Fruit fly (Drosophila melanogaster) whole organism, embryonic: Measurements from ENCODE around the gene CG15638.

Source experiments
- CG10654 ChIP-seq: fragments of 200-800 bp; sonication (Bioruptor generic); optimal IDR thresholded peaks from 2 replicates; lab custom pipeline; 2016; ENCODE audit warnings: missing biosample characterization, missing genetic modification characterization
- CG11723 ChIP-seq: fragments of 200-800 bp; sonication (Bioruptor generic); optimal IDR thresholded peaks from 2 replicates; lab custom pipeline; 2017; ENCODE audit warnings: missing biosample characterization, mild to moderate bottlenecking, missing genetic modification characterization
- CG14014 ChIP-seq: fragments of 200-800 bp; sonication (Bioruptor generic); IDR thresholded peaks from 2 replicates; pipeline ENCODE4 v1.3.6; 2022; ENCODE audit warnings: missing biosample characterization, missing genetic modification characterization
- CG30020 ChIP-seq: fragments of 200-800 bp; optimal IDR thresholded peaks from 2 replicates; lab custom pipeline; 2019; ENCODE audit warnings: missing biosample characterization, mild to moderate bottlenecking, missing genetic modification characterization, moderate library complexity
- CG4617 ChIP-seq: fragments of 200-800 bp; sonication (Bioruptor generic); optimal IDR thresholded peaks from 3 replicates; lab custom pipeline; 2016; ENCODE audit warnings: missing biosample characterization, missing genetic modification characterization, borderline replicate concordance
- CG8281 ChIP-seq: fragments of 200-800 bp; sonication (Bioruptor generic); optimal IDR thresholded peaks from 2 replicates; lab custom pipeline; 2018; ENCODE audit warnings: missing biosample characterization, mild to moderate bottlenecking, missing genetic modification characterization, moderate library complexity
- Dp ChIP-seq: fragments of 200-800 bp; sonication (Bioruptor generic); optimal IDR thresholded peaks from 2 replicates; lab custom pipeline; 2018; ENCODE audit warnings: missing biosample characterization, mild to moderate bottlenecking, missing genetic modification characterization, moderate library complexity
- Sox102F ChIP-seq: fragments of 200-800 bp; sonication (Bioruptor generic); optimal IDR thresholded peaks from 2 replicates; lab custom pipeline; 2018; ENCODE audit warnings: missing biosample characterization, mild to moderate bottlenecking, missing genetic modification characterization, moderate library complexity
- dpn ChIP-seq, 2 experiments: fragments of 200-800 bp; sonication (Bioruptor generic); optimal IDR thresholded peaks; 3 replicates each; lab custom pipeline; 2016; ENCODE audit warnings: missing biosample characterization in 2 of 2, missing genetic modification characterization in 2 of 2
- salm ChIP-seq: fragments of 200-800 bp; sonication (Bioruptor generic); optimal IDR thresholded peaks from 2 replicates; lab custom pipeline; 2018; ENCODE audit warnings: missing biosample characterization, mild to moderate bottlenecking, missing genetic modification characterization

DNA sequence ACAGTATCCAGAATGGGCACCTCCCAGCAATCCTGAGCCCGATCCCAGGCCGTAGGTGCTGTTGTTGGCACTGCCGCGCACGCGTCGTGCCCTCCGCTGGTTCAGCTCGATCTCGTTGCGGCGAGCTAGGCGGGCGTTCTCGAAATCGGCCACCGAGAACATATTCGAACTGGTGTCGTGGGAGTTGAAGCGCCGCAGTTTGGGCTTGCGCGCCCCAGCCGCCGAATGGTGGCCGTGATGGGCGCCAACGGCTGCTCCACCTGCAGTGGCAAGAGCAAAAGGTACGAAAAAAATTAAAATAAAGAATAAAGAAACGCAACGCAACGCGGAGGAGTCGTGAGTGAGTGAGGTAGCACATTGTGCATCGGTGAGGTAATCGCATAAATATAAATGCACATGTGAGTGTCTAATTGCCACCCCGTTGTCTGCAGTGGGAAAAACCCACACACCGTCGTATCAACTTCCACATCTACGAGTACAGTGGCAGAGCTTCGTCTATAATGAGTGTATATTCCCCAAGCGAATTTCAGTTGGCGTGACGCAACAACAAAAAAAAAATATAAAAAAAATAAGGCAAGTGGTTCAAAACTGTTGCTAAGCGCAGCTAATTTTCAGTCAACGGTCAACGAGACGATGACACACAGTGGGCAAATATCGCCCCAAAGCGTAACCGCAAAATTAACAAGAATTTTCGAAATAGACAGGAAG is 25.9 kb downstream of the CG15638 start:
- no peak for TF ChIP-seq Dp
- no peak for TF ChIP-seq dpn (GFP tag; optimal IDR thresholded peaks at IDR 0.05; lab: Kevin White, UChicago)
- TF ChIP-seq Sox102F = no peak
- TF ChIP-seq CG14014 (GFP tag; lab: Robert Waterston, UW) = no peak
- no peak for TF ChIP-seq CG10654 (GFP tag; lab: Kevin White, UChicago)
- no peak for TF ChIP-seq CG30020 (tag; lab: Kevin White, UChicago)
- no peak for TF ChIP-seq CG8281 (tag; lab: Kevin White, UChicago)
- TF ChIP-seq CG11723 = no peak
- TF ChIP-seq salm (tag; lab: Kevin White, UChicago) = no peak
- TF ChIP-seq CG4617 (GFP tag; lab: Kevin White, UChicago) = no peak
